Fruit fly (Drosophila melanogaster) whole organism, pupa: ENCODE data around the gene mRpL19.

Experiments
- CG10348 ChIP-seq: fragments of 200-800 bp; sonication (Bioruptor generic); IDR thresholded peaks from 2 replicates; pipeline ENCODE4 v1.3.6; 2022; ENCODE audit warnings: missing biosample characterization, missing genetic modification characterization
- CG12605 ChIP-seq: fragments of 200-800 bp; sonication (Bioruptor generic); IDR thresholded peaks from 2 replicates; pipeline ENCODE4 v1.3.6; 2022; ENCODE audit warnings: missing biosample characterization, missing genetic modification characterization
- CG13204 ChIP-seq: fragments of 200-800 bp; sonication (Bioruptor generic); optimal IDR thresholded peaks from 2 replicates; lab custom pipeline; 2018; ENCODE audit warnings: missing biosample characterization, mild to moderate bottlenecking, missing genetic modification characterization, moderate library complexity
- CG14655 ChIP-seq: fragments of 200-800 bp; sonication (Bioruptor generic); optimal IDR thresholded peaks from 3 replicates; lab custom pipeline; 2017; ENCODE audit warnings: mild to moderate bottlenecking, missing biosample characterization, missing genetic modification reagents, missing genetic modification characterization
- CG15710 ChIP-seq: fragments of 200-800 bp; sonication (Bioruptor generic); optimal IDR thresholded peaks from 2 replicates; lab custom pipeline; 2018; ENCODE audit warnings: missing biosample characterization, mild to moderate bottlenecking, missing genetic modification characterization, moderate library complexity
- CG17806 ChIP-seq: fragments of 200-800 bp; sonication (Bioruptor generic); optimal IDR thresholded peaks from 2 replicates; lab custom pipeline; 2018; ENCODE audit warnings: missing biosample characterization, mild to moderate bottlenecking, missing genetic modification characterization, moderate library complexity
- CG32121 ChIP-seq: fragments of 200-800 bp; sonication (Bioruptor generic); IDR thresholded peaks from 2 replicates; pipeline ENCODE4 v1.3.6; 2022; ENCODE audit warnings: missing biosample characterization, missing genetic modification characterization
- CG34367 ChIP-seq: fragments of 200-800 bp; sonication (Bioruptor generic); optimal IDR thresholded peaks from 2 replicates; lab custom pipeline; 2018; ENCODE audit warnings: missing biosample characterization, mild to moderate bottlenecking, missing genetic modification characterization
- CG4496 ChIP-seq: fragments of 200-800 bp; sonication (Bioruptor generic); IDR thresholded peaks from 3 replicates; pipeline ENCODE4 v1.3.6; 2022; ENCODE audit warnings: missing biosample characterization, missing genetic modification characterization
- CG8159 ChIP-seq: fragments of 200-800 bp; sonication (Bioruptor generic); optimal IDR thresholded peaks from 3 replicates; lab custom pipeline; 2018; ENCODE audit warnings: missing biosample characterization, mild to moderate bottlenecking, missing genetic modification characterization, moderate library complexity
- CG8301 ChIP-seq: fragments of 200-800 bp; sonication (Bioruptor generic); optimal IDR thresholded peaks from 2 replicates; lab custom pipeline; 2018; ENCODE audit warnings: missing biosample characterization, mild to moderate bottlenecking, missing genetic modification characterization
- CG9948 ChIP-seq: fragments of 200-800 bp; sonication (Bioruptor generic); optimal IDR thresholded peaks from 2 replicates; lab custom pipeline; 2018; ENCODE audit warnings: missing biosample characterization, mild to moderate bottlenecking, missing genetic modification characterization, moderate library complexity
- D1 ChIP-seq: fragments of 200-800 bp; sonication (Bioruptor generic); optimal IDR thresholded peaks from 2 replicates; lab custom pipeline; 2018; ENCODE audit warnings: missing biosample characterization, mild to moderate bottlenecking, missing genetic modification characterization, moderate library complexity
- EcR ChIP-seq: fragments of 200-800 bp; sonication (Bioruptor generic); optimal IDR thresholded peaks from 3 replicates; lab custom pipeline; 2019; ENCODE audit warnings: missing biosample characterization, missing genetic modification characterization, mild to moderate bottlenecking, moderate library complexity, missing genetic modification reagents
- Ets98B ChIP-seq: fragments of 200-800 bp; sonication (Bioruptor generic); IDR thresholded peaks from 2 replicates; pipeline ENCODE4 v1.3.6; 2022; ENCODE audit warnings: missing biosample characterization, missing genetic modification characterization
- Pif1A ChIP-seq: fragments of 200-800 bp; sonication (Bioruptor generic); optimal IDR thresholded peaks from 3 replicates; lab custom pipeline; 2016; ENCODE audit warnings: missing biosample characterization, missing genetic modification characterization
- Pif1B ChIP-seq: fragments of 200-800 bp; sonication (Bioruptor generic); optimal IDR thresholded peaks from 3 replicates; lab custom pipeline; 2016; ENCODE audit warnings: missing biosample characterization, missing genetic modification characterization
- Snoo ChIP-seq: fragments of 200-800 bp; sonication (Bioruptor generic); optimal IDR thresholded peaks from 3 replicates; lab custom pipeline; 2017; ENCODE audit warnings: missing biosample characterization, mild to moderate bottlenecking, missing genetic modification characterization, inconsistent platforms
- fd96Ca ChIP-seq: fragments of 200-800 bp; sonication (Bioruptor generic); IDR thresholded peaks from 3 replicates; pipeline ENCODE4 v1.3.6; 2022; ENCODE audit warnings: missing biosample characterization, missing genetic modification characterization
- gl ChIP-seq: fragments of 200-800 bp; sonication (Bioruptor generic); optimal IDR thresholded peaks from 2 replicates; lab custom pipeline; 2018; ENCODE audit warnings: missing biosample characterization, mild to moderate bottlenecking, missing genetic modification characterization
- rn ChIP-seq: fragments of 200-800 bp; sonication (Bioruptor generic); IDR thresholded peaks from 2 replicates; pipeline ENCODE4 v1.3.6; 2022; ENCODE audit warnings: missing biosample characterization, missing genetic modification characterization

The mRpL19 gene

dm6 chr3R:8707166-8707565 is 33.3 kb downstream of the mRpL19 start:
- TF ChIP-seq CG8159 (tag; lab: Kevin White, UChicago) (peak; percentile 12), Ets98B (GFP tag; lab: Robert Waterston, UW) (no peak)

- TF ChIP-seq CG9948 (tag; lab: Kevin White, UChicago) (no peak), CG32121 (peak; percentile 50), CG12605 (GFP tag; lab: Robert Waterston, UW) (no peak), Ets98B (GFP tag; lab: Robert Waterston, UW) (peak; percentile 59), CG15710 (tag; lab: Kevin White, UChicago) (no peak), EcR (GFP tag; lab: Kevin White, UChicago) (peak; percentile 95), CG10348 (GFP tag; lab: Robert Waterston, UW) (no peak), CG14655 (GFP tag; lab: Kevin White, UChicago) (peak; percentile 19), Pif1B (GFP tag; lab: Kevin White, UChicago) (no peak), CG8159 (tag; lab: Kevin White, UChicago) (peak; percentile 14), fd96Ca (GFP tag; lab: Robert Waterston, UW) (peak; percentile 45; the same call in 1 of the 3 replicates), gl (tag; lab: Kevin White, UChicago) (no peak), CG8301 (tag; lab: Kevin White, UChicago) (no peak), Pif1A (no peak), CG4496 (GFP tag; lab: Robert Waterston, UW) (peak; percentile 28; the same call in 1 of the 3 replicates), CG13204 (GFP tag; lab: Kevin White, UChicago) (no peak)
These were observed 38.1 kb downstream of the mRpL19 start for dm6 chr3R:8711890-8712449.

dm6 chr3R:8712722-8713131 is 38.8 kb downstream of the mRpL19 start, which contains the start of gene CG8112:
Gene CG8112 (plus strand): TSS chr3R:8712933.
- TF ChIP-seq Pif1B (GFP tag; lab: Kevin White, UChicago) (peak; percentile 38), Ets98B (GFP tag; lab: Robert Waterston, UW) (peak; percentile 20; the same call in 1 of the 2 replicates), CG8159 (tag; lab: Kevin White, UChicago) (peak; percentile 23), CG17806 (tag; lab: Kevin White, UChicago) (peak; percentile 5), CG15710 (tag; lab: Kevin White, UChicago) (peak; percentile 25), CG12605 (GFP tag; lab: Robert Waterston, UW) (0 out of 2 replicates have a peak, but pooled peaks have one; percentile 9), rn (no peak), Snoo (tag; lab: Kevin White, UChicago) (peak; percentile 30), EcR (GFP tag; lab: Kevin White, UChicago) (no peak), CG34367 (tag; lab: Kevin White, UChicago) (no peak), CG9948 (tag; lab: Kevin White, UChicago) (no peak), Pif1A (no peak), CG4496 (GFP tag; lab: Robert Waterston, UW) (peak; percentile 12; the same call in 1 of the 3 replicates)
- TF ChIP-seq, all 21 proteins: peak for 8

- TF ChIP-seq CG12605 (GFP tag; lab: Robert Waterston, UW) = peak; percentile 55; the same call in 1 of the 2 replicates
- no peak for TF ChIP-seq CG32121
These were observed 41.5 kb downstream of the mRpL19 start for dm6 chr3R:8715371-8715770.

dm6 chr3R:8715851-8716550 is 42.1 kb downstream of the mRpL19 start, which contains the start of gene TMEM216:
Gene TMEM216 (plus strand): TSS chr3R:8716243.
- TF ChIP-seq EcR (GFP tag; lab: Kevin White, UChicago) (peak; percentile 2), CG4496 (GFP tag; lab: Robert Waterston, UW) (0 out of 3 replicates have a peak, but pooled peaks have one; percentile 17), gl (tag; lab: Kevin White, UChicago) (peak; percentile 28), Snoo (tag; lab: Kevin White, UChicago) (no peak)
- TF ChIP-seq, all 21 proteins: peak for 3

dm6 chr3R:8716551-8716879 is 42.6 kb downstream of the mRpL19 start:
- TF ChIP-seq CG9948 (tag; lab: Kevin White, UChicago) = peak; percentile 30
- TF ChIP-seq D1 (tag; lab: Kevin White, UChicago) = no peak
- TF ChIP-seq CG15710 (tag; lab: Kevin White, UChicago) = peak; percentile 4
- peak; percentile 11 for TF ChIP-seq CG8301 (tag; lab: Kevin White, UChicago)
- TF ChIP-seq CG17806 (tag; lab: Kevin White, UChicago) = peak; percentile 19

- TF ChIP-seq CG34367 (tag; lab: Kevin White, UChicago) (no peak), rn (no peak), Ets98B (GFP tag; lab: Robert Waterston, UW) (no peak; the same call in 1 of the 2 replicates), EcR (GFP tag; lab: Kevin White, UChicago) (no peak), CG12605 (GFP tag; lab: Robert Waterston, UW) (no peak)
These were observed 44.4 kb downstream of the mRpL19 start, which contains the start of gene Cks85A for dm6 chr3R:8718356-8718755. Gene Cks85A (minus strand): TSS chr3R:8718456.
